Fruit fly (Drosophila melanogaster) whole organism, embryonic: ENCODE measurements around the gene CG45049.

Source experiments
- Atf6 ChIP-seq: fragments of 200-800 bp; sonication (Bioruptor generic); IDR thresholded peaks from 2 replicates; pipeline ENCODE4 v1.3.6; 2022; ENCODE audit warnings: missing biosample characterization, missing genetic modification characterization
- Awh ChIP-seq: fragments of 200-800 bp; sonication (Bioruptor generic); IDR thresholded peaks from 2 replicates; pipeline ENCODE4, ENCODE4 v1.3.6; 2022; ENCODE audit warnings: missing biosample characterization, missing genetic modification characterization
- CG10565 ChIP-seq: fragments of 200-800 bp; sonication (Bioruptor generic); optimal IDR thresholded peaks from 3 replicates; lab custom pipeline; 2016; ENCODE audit warnings: missing biosample characterization, mild to moderate bottlenecking, missing genetic modification characterization
- CG11247 ChIP-seq: fragments of 200-800 bp; sonication (Bioruptor generic); IDR thresholded peaks from 2 replicates; pipeline ENCODE4 v1.3.6; 2022; ENCODE audit warnings: missing biosample characterization, missing genetic modification characterization
- CG11723 ChIP-seq: fragments of 200-800 bp; sonication (Bioruptor generic); optimal IDR thresholded peaks from 2 replicates; lab custom pipeline; 2017; ENCODE audit warnings: missing biosample characterization, mild to moderate bottlenecking, missing genetic modification characterization
- CG12769 ChIP-seq: fragments of 200-800 bp; sonication (Bioruptor generic); optimal IDR thresholded peaks from 2 replicates; lab custom pipeline; 2019; ENCODE audit warnings: missing biosample characterization, mild to moderate bottlenecking, missing genetic modification characterization, moderate library complexity
- CG14441 ChIP-seq: fragments of 200-800 bp; sonication (Bioruptor generic); IDR thresholded peaks from 2 replicates; pipeline ENCODE4 v1.3.6; 2022; ENCODE audit warnings: missing biosample characterization, missing genetic modification characterization
- CG14965 ChIP-seq: fragments of 200-800 bp; sonication (Bioruptor generic); optimal IDR thresholded peaks from 2 replicates; lab custom pipeline; 2016; ENCODE audit warnings: missing biosample characterization, missing genetic modification characterization, borderline replicate concordance
- CG15269 ChIP-seq: fragments of 200-800 bp; sonication (Bioruptor generic); optimal IDR thresholded peaks from 2 replicates; lab custom pipeline; 2018; ENCODE audit warnings: missing biosample characterization, mild to moderate bottlenecking, missing genetic modification characterization, moderate library complexity
- CG15696 ChIP-seq: fragments of 200-800 bp; sonication (Bioruptor generic); optimal IDR thresholded peaks from 2 replicates; lab custom pipeline; 2019; ENCODE audit warnings: missing biosample characterization, mild to moderate bottlenecking, missing genetic modification characterization, moderate library complexity
- CG16813 ChIP-seq: fragments of 200-800 bp; sonication (Bioruptor generic); IDR thresholded peaks from 3 replicates; pipeline ENCODE4 v1.3.6; 2022; ENCODE audit warnings: missing biosample characterization, missing genetic modification characterization; ENCODE audit not compliant: partially characterized antibody
- CG16863 ChIP-seq: fragments of 200-800 bp; sonication (Bioruptor generic); optimal IDR thresholded peaks from 3 replicates; lab custom pipeline; 2016; ENCODE audit warnings: missing biosample characterization, missing genetic modification characterization
- CG18476 ChIP-seq: fragments of 200-800 bp; sonication (Bioruptor generic); optimal IDR thresholded peaks from 2 replicates; lab custom pipeline; 2016; ENCODE audit warnings: missing biosample characterization, mild to moderate bottlenecking, missing genetic modification characterization
- CG18599 ChIP-seq: fragments of 200-800 bp; sonication (Bioruptor generic); optimal IDR thresholded peaks from 3 replicates; lab custom pipeline; 2017; ENCODE audit warnings: missing biosample characterization, missing genetic modification characterization, mild to moderate bottlenecking, moderate library complexity, missing genetic modification reagents
- CG33213 ChIP-seq: fragments of 200-800 bp; sonication (Bioruptor generic); optimal IDR thresholded peaks from 3 replicates; lab custom pipeline; 2016; ENCODE audit warnings: missing biosample characterization, missing genetic modification characterization
- CG3847 ChIP-seq: fragments of 200-800 bp; sonication (Bioruptor generic); IDR thresholded peaks from 2 replicates; pipeline ENCODE4 v1.3.6; 2022; ENCODE audit warnings: missing biosample characterization, missing genetic modification characterization
- CG4282 ChIP-seq: fragments of 200-800 bp; sonication (Bioruptor generic); optimal IDR thresholded peaks from 2 replicates; lab custom pipeline; 2016; ENCODE audit warnings: missing biosample characterization, missing genetic modification characterization
- CG4730 ChIP-seq: fragments of 200-800 bp; sonication (Bioruptor generic); IDR thresholded peaks from 2 replicates; pipeline ENCODE4 v1.3.6; 2022; ENCODE audit warnings: missing biosample characterization, missing genetic modification characterization
- CG4854 ChIP-seq: fragments of 200-800 bp; sonication (Bioruptor generic); optimal IDR thresholded peaks from 2 replicates; lab custom pipeline; 2016; ENCODE audit warnings: missing biosample characterization, missing genetic modification characterization, inconsistent platforms
- CG6254 ChIP-seq: fragments of 200-800 bp; sonication (Bioruptor generic); optimal IDR thresholded peaks from 3 replicates; lab custom pipeline; 2017; ENCODE audit warnings: mild to moderate bottlenecking, missing biosample characterization, missing genetic modification reagents, missing genetic modification characterization
- CG6689 ChIP-seq: fragments of 200-800 bp; sonication (Bioruptor generic); IDR thresholded peaks from 2 replicates; pipeline ENCODE4 v1.3.6; 2022; ENCODE audit warnings: missing biosample characterization, missing genetic modification characterization
- CG6765 ChIP-seq: fragments of 200-800 bp; sonication (Bioruptor generic); optimal IDR thresholded peaks from 3 replicates; lab custom pipeline; 2017; ENCODE audit warnings: missing biosample characterization, mild to moderate bottlenecking, missing genetic modification characterization
- CG7271 ChIP-seq: fragments of 200-800 bp; sonication (Bioruptor generic); optimal IDR thresholded peaks from 2 replicates; lab custom pipeline; 2018; ENCODE audit warnings: missing biosample characterization, mild to moderate bottlenecking, missing genetic modification characterization, moderate library complexity
- CG8359 ChIP-seq: fragments of 200-800 bp; sonication (Bioruptor generic); optimal IDR thresholded peaks from 2 replicates; lab custom pipeline; 2017; ENCODE audit warnings: missing biosample characterization, mild to moderate bottlenecking, missing genetic modification characterization, borderline replicate concordance
- CG9215 ChIP-seq: fragments of 200-800 bp; sonication (Bioruptor generic); IDR thresholded peaks from 2 replicates; pipeline ENCODE4 v1.3.6; 2022; ENCODE audit warnings: missing biosample characterization, missing genetic modification characterization
- CG9932 ChIP-seq: fragments of 200-800 bp; sonication (Bioruptor generic); IDR thresholded peaks from 2 replicates; pipeline ENCODE4 v1.3.6; 2022; ENCODE audit warnings: missing biosample characterization, missing genetic modification characterization
- Elba2 ChIP-seq: fragments of 200-800 bp; sonication (Bioruptor generic); optimal IDR thresholded peaks from 3 replicates; lab custom pipeline; 2016; ENCODE audit warnings: missing biosample characterization, missing genetic modification characterization
- Max ChIP-seq: fragments of 200-800 bp; sonication (Bioruptor generic); optimal IDR thresholded peaks from 2 replicates; lab custom pipeline; 2016; ENCODE audit warnings: missing biosample characterization, mild to moderate bottlenecking, missing genetic modification characterization
- Mes4 ChIP-seq: fragments of 200-800 bp; sonication (Bioruptor generic); optimal IDR thresholded peaks from 2 replicates; lab custom pipeline; 2016; ENCODE audit warnings: missing biosample characterization, missing genetic modification characterization
- Pdp1 ChIP-seq, 2 experiments: fragments of 200-800 bp; sonication (Bioruptor generic); optimal IDR thresholded peaks; 3 replicates each; lab custom pipeline; 2016; ENCODE audit warnings: missing biosample characterization in 2 of 2, missing genetic modification characterization in 2 of 2, mild to moderate bottlenecking in 1 of 2, moderate library complexity in 1 of 2
- Tbp ChIP-seq: fragments of >200 bp; optimal IDR thresholded peaks from 2 replicates; lab custom pipeline; 2018; ENCODE audit warnings: missing biosample characterization, missing genetic modification characterization
- br ChIP-seq: fragments of >200 bp; optimal IDR thresholded peaks from 2 replicates; lab custom pipeline; 2017
- chinmo ChIP-seq: fragments of 200-800 bp; sonication (Bioruptor generic); IDR thresholded peaks from 4 replicates; pipeline ENCODE4 v1.3.6; 2022; ENCODE audit warnings: missing biosample characterization, missing genetic modification characterization; ENCODE audit not compliant: partially characterized antibody
- cwo ChIP-seq: fragments of 200-800 bp; sonication (Bioruptor generic); optimal IDR thresholded peaks from 3 replicates; lab custom pipeline; 2017; ENCODE audit warnings: missing biosample characterization, missing genetic modification characterization, mild to moderate bottlenecking, moderate library complexity, missing genetic modification reagents
- ems ChIP-seq: fragments of 200-800 bp; sonication (Bioruptor generic); optimal IDR thresholded peaks from 3 replicates; lab custom pipeline; 2016; ENCODE audit warnings: missing biosample characterization, missing genetic modification characterization
- en ChIP-seq: fragments of 200-800 bp; sonication (Bioruptor generic); optimal IDR thresholded peaks from 2 replicates; lab custom pipeline; 2016; ENCODE audit warnings: missing biosample characterization, missing genetic modification characterization
- her ChIP-seq: fragments of 200-800 bp; sonication (Bioruptor generic); optimal IDR thresholded peaks from 2 replicates; lab custom pipeline; 2016; ENCODE audit warnings: missing biosample characterization, missing genetic modification characterization
- mam ChIP-seq: fragments of 200-800 bp; sonication (Bioruptor generic); optimal IDR thresholded peaks from 3 replicates; lab custom pipeline; 2016; ENCODE audit warnings: missing biosample characterization, missing genetic modification characterization
- mld ChIP-seq: fragments of 200-800 bp; sonication (Bioruptor generic); IDR thresholded peaks from 3 replicates; pipeline ENCODE4 v1.3.6; 2022; ENCODE audit warnings: missing biosample characterization, missing genetic modification characterization; ENCODE audit not compliant: partially characterized antibody
- nerfin-1 ChIP-seq: fragments of 200-800 bp; sonication (Bioruptor generic); optimal IDR thresholded peaks from 3 replicates; lab custom pipeline; 2019; ENCODE audit warnings: missing biosample characterization, mild to moderate bottlenecking, missing genetic modification characterization, moderate library complexity
- nerfin-2 ChIP-seq: fragments of 200-800 bp; sonication (Bioruptor generic); IDR thresholded peaks from 2 replicates; pipeline ENCODE4 v1.3.6; 2022; ENCODE audit warnings: missing biosample characterization, missing genetic modification characterization; ENCODE audit not compliant: partially characterized antibody
- nom ChIP-seq: fragments of 200-800 bp; sonication (Bioruptor generic); optimal IDR thresholded peaks from 2 replicates; lab custom pipeline; 2017; ENCODE audit warnings: missing biosample characterization, missing genetic modification characterization, mild to moderate bottlenecking, moderate library complexity, missing genetic modification reagents
- oc ChIP-seq: fragments of 200-800 bp; sonication (Bioruptor generic); optimal IDR thresholded peaks from 2 replicates; lab custom pipeline; 2018; ENCODE audit warnings: missing biosample characterization, mild to moderate bottlenecking, missing genetic modification characterization, moderate library complexity
- pfk ChIP-seq: fragments of 200-800 bp; sonication (Bioruptor generic); optimal IDR thresholded peaks from 2 replicates; lab custom pipeline; 2018; ENCODE audit warnings: missing biosample characterization, mild to moderate bottlenecking, missing genetic modification characterization, moderate library complexity
- rib ChIP-seq: fragments of 200-800 bp; sonication (Bioruptor generic); IDR thresholded peaks from 2 replicates; pipeline ENCODE4 v1.3.6; 2022; ENCODE audit warnings: missing biosample characterization, missing genetic modification characterization
- sd ChIP-seq: fragments of 200-800 bp; sonication (Bioruptor generic); optimal IDR thresholded peaks from 3 replicates; lab custom pipeline; 2018; ENCODE audit warnings: missing biosample characterization, mild to moderate bottlenecking, missing genetic modification characterization, moderate library complexity
- vfl ChIP-seq: fragments of 200-800 bp; sonication (Bioruptor generic); optimal IDR thresholded peaks from 2 replicates; lab custom pipeline; 2016; ENCODE audit warnings: missing biosample characterization, missing genetic modification characterization

The CG45049 gene

dm6 chr3R:22770207-22770606 is 43.4 kb downstream of the CG45049 start, which contains the start of gene CG43093:
Gene CG43093 (minus strand): TSS chr3R:22770307.
- TF ChIP-seq CG14965 (GFP tag; lab: Kevin White, UChicago), result no peak
- no peak for TF ChIP-seq CG15696 (tag; lab: Kevin White, UChicago)
- TF ChIP-seq cwo (GFP tag; lab: Kevin White, UChicago), result no peak
- TF ChIP-seq ems, result no peak
- TF ChIP-seq CG8359 (GFP tag; lab: Kevin White, UChicago), result no peak
- TF ChIP-seq en (GFP tag; lab: Kevin White, UChicago), result no peak
- TF ChIP-seq CG16863 (GFP tag; lab: Kevin White, UChicago), result no peak
- TF ChIP-seq br (lab: Kevin White, UChicago), result no peak
- TF ChIP-seq CG6689 (GFP tag; lab: Robert Waterston, UW), result no peak
- TF ChIP-seq mam (GFP tag; lab: Kevin White, UChicago), result no peak
- TF ChIP-seq CG11723 (GFP tag; lab: Kevin White, UChicago), result no peak
- no peak for TF ChIP-seq CG14441 (GFP tag; lab: Robert Waterston, UW)
- TF ChIP-seq CG4730 (GFP tag; lab: Robert Waterston, UW), result no peak
- no peak for TF ChIP-seq Elba2 (GFP tag; lab: Kevin White, UChicago)
- no peak for TF ChIP-seq CG16813
- TF ChIP-seq, all 482 proteins: peak for 0

dm6 chr3R:22770887-22771286 is 44.1 kb downstream of the CG45049 start, which contains the start of gene CG43094:
Gene CG43094 (minus strand): TSS chr3R:22770987.
- TF ChIP-seq CG18599 (no peak), CG6254 (no peak), CG9215 (GFP tag; lab: Robert Waterston, UW) (no peak), Tbp (no peak), nom (no peak), her (GFP tag; lab: Kevin White, UChicago) (no peak), CG3847 (GFP tag; lab: Robert Waterston, UW) (no peak)

- TF ChIP-seq CG4854, result no peak
- TF ChIP-seq CG18476 (GFP tag; lab: Kevin White, UChicago), result no peak
- no peak for TF ChIP-seq CG4282 (GFP tag; lab: Kevin White, UChicago)
- TF ChIP-seq pfk (GFP tag; lab: Kevin White, UChicago), result no peak
- no peak for TF ChIP-seq Mes4 (GFP tag; lab: Kevin White, UChicago)
- TF ChIP-seq Awh (GFP tag; lab: Robert Waterston, UW), result no peak
- TF ChIP-seq CG6765, result no peak
- no peak for TF ChIP-seq CG14441 (GFP tag; lab: Robert Waterston, UW)
- TF ChIP-seq Max (GFP tag; lab: Kevin White, UChicago), result no peak
- TF ChIP-seq nerfin-1 (tag; lab: Kevin White, UChicago), result no peak
- no peak for TF ChIP-seq Atf6
Observed at dm6 chr3R:22771670-22772069, 44.9 kb downstream of the CG45049 start, which contains the start of gene CG43095. Gene CG43095 (minus strand): TSS chr3R:22771770.

dm6 chr3R:22776457-22776856 is 49.7 kb downstream of the CG45049 start:
- TF ChIP-seq nerfin-2 (GFP tag; lab: Robert Waterston, UW) (0 out of 2 replicates have a peak, but pooled peaks have one; percentile 35), oc (tag; lab: Kevin White, UChicago) (peak; percentile 47), Pdp1 (GFP tag; optimal IDR thresholded peaks at IDR 0.05; lab: Kevin White, UChicago) (peak in 1 of 2 experiments; percentile 50), CG15269 (tag; lab: Kevin White, UChicago) (peak; percentile 55), mld (GFP tag; lab: Robert Waterston, UW) (0 out of 3 replicates have a peak, but pooled peaks have one; percentile 25), CG11247 (no peak), CG12769 (tag; lab: Kevin White, UChicago) (peak; percentile 70), vfl (GFP tag; lab: Kevin White, UChicago) (no peak), chinmo (peak; percentile 88), CG7271 (no peak), rib (GFP tag; lab: Robert Waterston, UW) (no peak), cwo (GFP tag; lab: Kevin White, UChicago) (peak; percentile 82), CG10565 (GFP tag; lab: Kevin White, UChicago) (no peak), sd (tag; lab: Kevin White, UChicago) (peak; percentile 72), CG33213 (GFP tag; lab: Kevin White, UChicago) (no peak), CG9932 (no peak)
